Worm (Caenorhabditis elegans) whole organism, L2 larva: ENCODE results near the gene atx-2.

Experiments
- C34F6.9 ChIP-seq: fragments of 150-350 bp; optimal IDR thresholded peaks from 2 replicates; lab custom pipeline; 2014; ENCODE audit warnings: missing biosample characterization, missing genetic modification characterization
- F13H6.1 ChIP-seq: sonication (generic microtip); optimal IDR thresholded peaks from 2 replicates; lab custom pipeline; 2016; ENCODE audit warnings: missing genetic modification characterization, missing compliant biosample characterization
- R02D3.7 ChIP-seq: fragments of 150-350 bp; optimal IDR thresholded peaks from 2 replicates; lab custom pipeline; 2014; ENCODE audit warnings: missing biosample characterization, missing genetic modification characterization
- ZK546.5 ChIP-seq: sonication (generic microtip); optimal IDR thresholded peaks from 2 replicates; lab custom pipeline; 2017; ENCODE audit warnings: missing biosample characterization, missing genetic modification characterization
- aly-2 ChIP-seq: fragments of 150-350 bp; optimal IDR thresholded peaks from 2 replicates; lab custom pipeline; 2014; ENCODE audit warnings: missing biosample characterization, missing genetic modification characterization
- ama-1 ChIP-seq: fragments of 150-350 bp; optimal IDR thresholded peaks from 2 replicates; lab custom pipeline; 2018; ENCODE audit warnings: inconsistent platforms
- blmp-1 ChIP-seq: sonication (generic microtip); optimal IDR thresholded peaks from 2 replicates; lab custom pipeline; 2017; ENCODE audit warnings: missing genetic modification characterization, mild to moderate bottlenecking, missing compliant biosample characterization, antibody characterized with exemption, moderate library complexity; ENCODE audit not compliant: insufficient read depth
- ceh-16 ChIP-seq: fragments of 150-350 bp; optimal IDR thresholded peaks from 2 replicates; lab custom pipeline; 2014; ENCODE audit warnings: missing biosample characterization, missing genetic modification characterization
- crh-2 ChIP-seq: sonication (generic microtip); optimal IDR thresholded peaks from 2 replicates; lab custom pipeline; 2017; ENCODE audit warnings: missing biosample characterization, missing genetic modification characterization
- egl-27 ChIP-seq: sonication (generic microtip); optimal IDR thresholded peaks from 3 replicates; lab custom pipeline; 2017; ENCODE audit warnings: missing biosample characterization, missing genetic modification reagents, missing genetic modification characterization
- elt-1 ChIP-seq: fragments of 150-350 bp; optimal IDR thresholded peaks from 2 replicates; lab custom pipeline; 2014; ENCODE audit warnings: missing biosample characterization, missing genetic modification characterization
- fos-1 ChIP-seq: fragments of 150-350 bp; optimal IDR thresholded peaks from 2 replicates; lab custom pipeline; 2014; ENCODE audit warnings: missing biosample characterization, missing genetic modification characterization
- lin-13 ChIP-seq: fragments of 150-350 bp; optimal IDR thresholded peaks from 2 replicates; lab custom pipeline; 2014; ENCODE audit warnings: missing biosample characterization, missing genetic modification reagents, missing genetic modification characterization
- lin-39 ChIP-seq: fragments of 150-350 bp; optimal IDR thresholded peaks from 2 replicates; lab custom pipeline; 2014; ENCODE audit warnings: missing biosample characterization, missing genetic modification reagents, missing genetic modification characterization
- lsy-2 ChIP-seq, 2 experiments: fragments of 150-350 bp in 1 of 2; sonication (generic microtip) in 1 of 2; optimal IDR thresholded peaks; 2 replicates each; lab custom pipeline; 2014 to 2017; ENCODE audit warnings: missing biosample characterization in 2 of 2, missing genetic modification characterization in 2 of 2
- mab-5 ChIP-seq: fragments of 150-350 bp; optimal IDR thresholded peaks from 2 replicates; lab custom pipeline; 2014; ENCODE audit warnings: missing biosample characterization, missing genetic modification characterization
- nhr-12 ChIP-seq: fragments of 150-350 bp; optimal IDR thresholded peaks from 2 replicates; lab custom pipeline; 2014; ENCODE audit warnings: missing biosample characterization, missing genetic modification characterization
- nhr-129 ChIP-seq: fragments of 150-350 bp; optimal IDR thresholded peaks from 2 replicates; lab custom pipeline; 2014; ENCODE audit warnings: missing biosample characterization, missing genetic modification characterization
- nhr-21 ChIP-seq: fragments of 150-350 bp; optimal IDR thresholded peaks from 2 replicates; lab custom pipeline; 2014; ENCODE audit warnings: missing biosample characterization, missing genetic modification characterization
- nhr-23 ChIP-seq: fragments of 150-350 bp; optimal IDR thresholded peaks from 2 replicates; lab custom pipeline; 2014; ENCODE audit warnings: missing biosample characterization, missing genetic modification reagents, missing genetic modification characterization
- nhr-237 ChIP-seq: fragments of 150-350 bp; optimal IDR thresholded peaks from 2 replicates; lab custom pipeline; 2014; ENCODE audit warnings: missing biosample characterization, missing genetic modification characterization
- nhr-25 ChIP-seq: fragments of 150-350 bp; sonication (generic microtip); optimal IDR thresholded peaks from 3 replicates; lab custom pipeline; 2014; ENCODE audit warnings: missing biosample characterization, missing genetic modification characterization
- nhr-77 ChIP-seq: fragments of 150-350 bp; optimal IDR thresholded peaks from 2 replicates; lab custom pipeline; 2014; ENCODE audit warnings: missing biosample characterization, missing genetic modification characterization
- peb-1 ChIP-seq: fragments of 150-350 bp; optimal IDR thresholded peaks from 2 replicates; lab custom pipeline; 2014; ENCODE audit warnings: missing biosample characterization, missing genetic modification characterization
- sem-4 ChIP-seq: fragments of 150-350 bp; optimal IDR thresholded peaks from 2 replicates; lab custom pipeline; 2014; ENCODE audit warnings: missing biosample characterization, missing genetic modification reagents, missing genetic modification characterization
- skn-1 ChIP-seq: sonication (generic microtip); optimal IDR thresholded peaks from 2 replicates; lab custom pipeline; 2017; ENCODE audit warnings: missing biosample characterization, missing genetic modification characterization
- sma-3 ChIP-seq: sonication (generic microtip); optimal IDR thresholded peaks from 2 replicates; lab custom pipeline; 2016; ENCODE audit warnings: missing genetic modification reagents, missing genetic modification characterization, missing compliant biosample characterization
- sma-9 ChIP-seq, 2 experiments: fragments of 150-350 bp in 1 of 2; sonication (generic microtip) in 1 of 2; optimal IDR thresholded peaks; 2 replicates each; lab custom pipeline; 2014 to 2016; ENCODE audit warnings: missing genetic modification characterization in 2 of 2, mild to moderate bottlenecking in 1 of 2, missing biosample characterization in 1 of 2, missing compliant biosample characterization in 1 of 2, missing genetic modification reagents in 1 of 2, moderate library complexity in 1 of 2
- snpc-4 ChIP-seq: fragments of 150-350 bp; optimal IDR thresholded peaks from 2 replicates; lab custom pipeline; 2014; ENCODE audit warnings: missing biosample characterization, missing genetic modification characterization
- unc-55 ChIP-seq: fragments of 150-350 bp; sonication (generic microtip); optimal IDR thresholded peaks from 3 replicates; lab custom pipeline; 2014; ENCODE audit warnings: missing biosample characterization, missing genetic modification reagents, missing genetic modification characterization
- ztf-1 ChIP-seq: fragments of 200-800 bp; sonication (Bioruptor generic); conservative IDR thresholded peaks from 2 replicates; pipeline ENCODE4 v1.3.6; 2022; ENCODE audit warnings: missing genetic modification characterization, missing compliant biosample characterization

atx-2 gene

DNA sequence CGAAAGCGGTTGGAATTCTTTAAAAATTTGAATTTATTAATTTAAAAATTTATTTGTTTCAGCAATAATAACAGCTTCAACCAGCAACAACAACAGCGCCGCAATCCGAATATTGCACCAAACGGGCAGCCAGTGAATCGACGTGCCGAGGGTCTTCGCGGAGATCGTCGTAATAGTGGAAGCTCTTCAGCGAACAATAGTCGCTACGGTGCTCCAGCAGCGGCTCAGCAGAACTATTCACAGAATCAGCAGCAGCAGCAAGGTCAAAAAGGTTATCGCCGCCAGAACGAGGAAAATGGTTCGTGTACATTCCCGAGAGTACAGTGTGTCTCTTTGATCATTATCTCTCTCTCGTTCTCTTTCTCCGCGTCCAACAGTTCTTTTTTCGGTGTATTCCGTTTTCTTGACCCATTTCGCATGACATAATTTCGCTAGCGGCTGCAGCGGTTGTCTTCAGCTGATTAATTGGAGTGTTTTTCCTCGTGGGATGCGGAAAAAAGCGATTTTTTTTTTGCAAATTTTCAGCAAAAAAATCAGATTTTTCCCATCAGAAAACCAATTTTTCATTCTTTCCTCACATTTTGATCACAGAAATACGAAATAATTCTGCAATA is 1.9 kb downstream of the atx-2 start:
- TF ChIP-seq aly-2 (tag; lab: Kevin White, UChicago) = no peak

- TF ChIP-seq blmp-1 (tag; lab: Kevin White, UChicago) (peak; percentile 17), nhr-12 (tag; lab: Kevin White, UChicago) (no peak), lsy-2 (tag; optimal IDR thresholded peaks at IDR 0.05; lab: Kevin White, UChicago) (peak in 1 of 2 experiments; percentile 53), ama-1 (no peak), sma-3 (GFP tag; lab: Kevin White, UChicago) (peak; percentile 51), nhr-129 (peak; percentile 77), nhr-25 (tag; lab: Kevin White, UChicago) (peak; percentile 68), crh-2 (tag; lab: Kevin White, UChicago) (peak; percentile 43), skn-1 (peak; percentile 3), elt-1 (tag; lab: Kevin White, UChicago) (no peak), F13H6.1 (tag; lab: Kevin White, UChicago) (peak; percentile 10), lin-13 (GFP tag; lab: Kevin White, UChicago) (peak; percentile 2), sma-9 (GFP tag; optimal IDR thresholded peaks at IDR 0.05; lab: Kevin White, UChicago) (peak; percentile 12), sma-9 (tag; optimal IDR thresholded peaks at IDR 0.05; lab: Kevin White, UChicago) (no peak), fos-1 (tag; lab: Kevin White, UChicago) (peak; percentile 64), snpc-4 (no peak), nhr-21 (peak; percentile 29), C34F6.9 (tag; lab: Kevin White, UChicago) (peak; percentile 40)
- TF ChIP-seq, all 48 proteins: peak for 13
These were observed 2.5 kb downstream of the atx-2 start for ce11 chrIII:10463653-10464052.

DNA sequence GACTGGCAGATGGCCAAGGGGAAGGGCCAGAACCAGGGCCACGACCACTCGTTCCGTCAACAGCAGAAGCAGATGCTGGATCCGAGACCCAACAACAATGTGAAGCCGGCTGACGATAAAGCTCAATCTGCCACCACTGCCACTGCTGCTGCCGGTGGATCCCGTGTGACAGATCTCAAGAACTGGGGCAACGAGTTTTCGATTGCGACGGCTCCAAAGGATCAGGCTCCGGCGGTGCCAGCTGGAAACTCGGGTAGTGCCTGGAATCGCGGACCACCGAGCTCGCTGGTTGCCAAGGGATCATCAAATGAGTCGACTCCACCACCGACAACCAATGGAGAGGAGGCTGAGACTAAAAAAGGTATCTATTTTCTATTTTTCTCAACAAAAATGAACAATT is 3.3 kb downstream of the atx-2 start:
- TF ChIP-seq lin-39 = no peak

- TF ChIP-seq nhr-12 (tag; lab: Kevin White, UChicago) (no peak), ztf-1 (GFP tag; lab: Robert Waterston, UW) (no peak), aly-2 (tag; lab: Kevin White, UChicago) (no peak), lin-39 (no peak), nhr-129 (no peak), nhr-25 (tag; lab: Kevin White, UChicago) (no peak), elt-1 (tag; lab: Kevin White, UChicago) (no peak), egl-27 (no peak), ZK546.5 (tag; lab: Kevin White, UChicago) (no peak), sma-9 (GFP tag; optimal IDR thresholded peaks at IDR 0.05; lab: Kevin White, UChicago) (no peak), sma-9 (tag; optimal IDR thresholded peaks at IDR 0.05; lab: Kevin White, UChicago) (no peak)
- TF ChIP-seq, all 48 proteins: peak for 0
These were observed 8.4 kb downstream of the atx-2 start, which contains the start of gene D2045.5 for ce11 chrIII:10469574-10470055. D2045.5 (minus strand) TSS chrIII:10469624.

- TF ChIP-seq unc-55 (peak; percentile 40), lin-13 (GFP tag; lab: Kevin White, UChicago) (no peak), nhr-129 (peak; percentile 47), blmp-1 (tag; lab: Kevin White, UChicago) (no peak), C34F6.9 (tag; lab: Kevin White, UChicago) (peak; percentile 53), skn-1 (peak; percentile 74), nhr-12 (tag; lab: Kevin White, UChicago) (no peak), snpc-4 (no peak)
- TF ChIP-seq, all 48 proteins: peak for 4
These were observed 9.7 kb downstream of the atx-2 start, which contains the start of gene cul-1 for ce11 chrIII:10470927-10471326. cul-1 (plus strand) TSS chrIII:10471237.

ce11 chrIII:10474945-10475344 is 13.8 kb downstream of the atx-2 start, which contains the start of gene D2045.9:
D2045.9 (plus strand) TSS chrIII:10475245.
- TF ChIP-seq mab-5 (tag; lab: Kevin White, UChicago) (no peak), fos-1 (tag; lab: Kevin White, UChicago) (no peak), nhr-77 (tag; lab: Kevin White, UChicago) (no peak), nhr-23 (tag; lab: Kevin White, UChicago) (no peak), sma-3 (GFP tag; lab: Kevin White, UChicago) (no peak), peb-1 (tag; lab: Kevin White, UChicago) (no peak), sem-4 (tag; lab: Kevin White, UChicago) (no peak), nhr-237 (tag; lab: Kevin White, UChicago) (no peak), ceh-16 (no peak), aly-2 (tag; lab: Kevin White, UChicago) (no peak), crh-2 (tag; lab: Kevin White, UChicago) (no peak), ztf-1 (GFP tag; lab: Robert Waterston, UW) (no peak), egl-27 (no peak), R02D3.7 (tag; lab: Kevin White, UChicago) (no peak), C34F6.9 (tag; lab: Kevin White, UChicago) (no peak), blmp-1 (tag; lab: Kevin White, UChicago) (no peak), sma-9 (GFP tag; optimal IDR thresholded peaks at IDR 0.05; lab: Kevin White, UChicago) (no peak), sma-9 (tag; optimal IDR thresholded peaks at IDR 0.05; lab: Kevin White, UChicago) (no peak), lin-39 (no peak), elt-1 (tag; lab: Kevin White, UChicago) (no peak), ama-1 (no peak)
